Fruit fly (Drosophila melanogaster): ENCODE measurements around the gene CG45099.

CG45099 gene

dm6 chr3R:22046723-22047122 lies 12.6 kb upstream of the CG45099 start:
- no peak for TF ChIP-seq Hnf4 (GFP tag; optimal IDR thresholded peaks at IDR 0.05)
- no peak for TF ChIP-seq psq (GFP tag; optimal IDR thresholded peaks at IDR 0.05)
- no peak for TF ChIP-seq CG32264 (GFP tag; optimal IDR thresholded peaks at IDR 0.05)
- no peak for TF ChIP-seq Sp1 (GFP tag; optimal IDR thresholded peaks at IDR 0.05)
- no peak for TF ChIP-seq Vsx2 (GFP tag; optimal IDR thresholded peaks at IDR 0.05; ENCODE audit: partially characterized antibody)
- TF ChIP-seq Rel (GFP tag; optimal IDR thresholded peaks at IDR 0.05), result no peak
- TF ChIP-seq Rel (tag; optimal IDR thresholded peaks at IDR 0.05), result no peak
- no peak for TF ChIP-seq woc (GFP tag; optimal IDR thresholded peaks at IDR 0.05)
- no peak for TF ChIP-seq brk (GFP tag; optimal IDR thresholded peaks at IDR 0.05)
- no peak for TF ChIP-seq usp (GFP tag; optimal IDR thresholded peaks at IDR 0.05)
- no peak for TF ChIP-seq dl (GFP tag; optimal IDR thresholded peaks at IDR 0.05; ENCODE audit: insufficient read depth in 1 of 2, partially characterized antibody in 2 of 2)
- no peak for TF ChIP-seq Dif (GFP tag; optimal IDR thresholded peaks at IDR 0.05; ENCODE audit: partially characterized antibody)
- TF ChIP-seq rgr (GFP tag; optimal IDR thresholded peaks at IDR 0.05), result no peak
- no peak for TF ChIP-seq Mio (GFP tag; optimal IDR thresholded peaks at IDR 0.05)
- TF ChIP-seq HLH106 (tag; optimal IDR thresholded peaks at IDR 0.05), result no peak
- no peak for TF ChIP-seq ey (GFP tag; optimal IDR thresholded peaks at IDR 0.05)
- no peak for TF ChIP-seq lola (GFP tag; optimal IDR thresholded peaks at IDR 0.05)
- no peak for TF ChIP-seq Abd-B (GFP tag; optimal IDR thresholded peaks at IDR 0.05)
- TF ChIP-seq N (GFP tag; optimal IDR thresholded peaks at IDR 0.05), result no peak
- TF ChIP-seq sv (GFP tag; optimal IDR thresholded peaks at IDR 0.05), result no peak

DNA sequence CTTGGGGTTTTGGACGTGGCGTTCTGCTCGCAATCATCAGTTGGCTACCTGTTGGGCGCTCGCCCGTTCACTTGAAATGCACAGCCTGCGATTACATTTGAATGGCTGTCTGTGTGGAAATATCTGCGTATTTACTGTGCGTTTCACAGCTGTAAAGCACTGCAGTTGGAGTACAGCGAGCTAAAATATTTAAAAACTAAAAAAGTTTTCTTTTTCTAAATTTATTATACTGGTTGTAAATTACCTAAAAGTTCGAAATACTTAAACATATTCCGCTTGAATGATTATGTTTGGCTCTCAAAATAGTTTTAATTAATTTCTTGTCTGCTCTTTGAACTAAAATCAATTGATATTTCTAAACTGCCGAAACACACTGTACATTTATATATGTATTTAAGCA lies 12.1 kb upstream of the CG45099 start:
- TF ChIP-seq Abd-B (GFP tag; optimal IDR thresholded peaks at IDR 0.05), result no peak
- TF ChIP-seq ey (GFP tag; optimal IDR thresholded peaks at IDR 0.05), result peak; percentile 11
- no peak for TF ChIP-seq dl (GFP tag; optimal IDR thresholded peaks at IDR 0.05; ENCODE audit: insufficient read depth in 1 of 2, partially characterized antibody in 2 of 2)
- TF ChIP-seq HLH106 (tag; optimal IDR thresholded peaks at IDR 0.05), result peak; percentile 24
- TF ChIP-seq fru (GFP tag; optimal IDR thresholded peaks at IDR 0.05), result peak; percentile 31
- TF ChIP-seq tai (GFP tag; optimal IDR thresholded peaks at IDR 0.05), result no peak
- peak; percentile 27 for TF ChIP-seq OdsH (GFP tag; optimal IDR thresholded peaks at IDR 0.05)
- TF ChIP-seq Rel (GFP tag; optimal IDR thresholded peaks at IDR 0.05), result no peak
- no peak for TF ChIP-seq Rel (tag; optimal IDR thresholded peaks at IDR 0.05)
- TF ChIP-seq jim (GFP tag; optimal IDR thresholded peaks at IDR 0.05), result no peak
- peak; percentile 0 for TF ChIP-seq h (GFP tag; optimal IDR thresholded peaks at IDR 0.05)
- no peak for TF ChIP-seq lola (GFP tag; optimal IDR thresholded peaks at IDR 0.05)

- TF ChIP-seq Mio (GFP tag; optimal IDR thresholded peaks at IDR 0.05) (no peak), Sp1 (GFP tag; optimal IDR thresholded peaks at IDR 0.05) (no peak), sv (GFP tag; optimal IDR thresholded peaks at IDR 0.05) (no peak), tai (GFP tag; optimal IDR thresholded peaks at IDR 0.05) (no peak)
Measured at dm6 chr3R:22044443-22044970, 10.4 kb upstream of the CG45099 start.

- TF ChIP-seq OdsH (GFP tag; optimal IDR thresholded peaks at IDR 0.05), result no peak
- TF ChIP-seq sv (GFP tag; optimal IDR thresholded peaks at IDR 0.05), result no peak
- TF ChIP-seq Dfd (GFP tag; optimal IDR thresholded peaks at IDR 0.05), result no peak
- TF ChIP-seq sage (GFP tag; optimal IDR thresholded peaks at IDR 0.05), result peak; percentile 61
- TF ChIP-seq tai (GFP tag; optimal IDR thresholded peaks at IDR 0.05), result peak; percentile 66
- TF ChIP-seq CrebA (GFP tag; optimal IDR thresholded peaks at IDR 0.05; ENCODE audit: borderline replicate concordance), result no peak
- no peak for TF ChIP-seq ey (GFP tag; optimal IDR thresholded peaks at IDR 0.05)
- TF ChIP-seq rgr (GFP tag; optimal IDR thresholded peaks at IDR 0.05), result peak; percentile 21
- no peak for TF ChIP-seq dsf (GFP tag; optimal IDR thresholded peaks at IDR 0.05; ENCODE audit: borderline replicate concordance)
- TF ChIP-seq Dif (GFP tag; optimal IDR thresholded peaks at IDR 0.05; ENCODE audit: partially characterized antibody), result peak; percentile 56
- no peak for TF ChIP-seq Vsx2 (GFP tag; optimal IDR thresholded peaks at IDR 0.05; ENCODE audit: partially characterized antibody)
- peak; percentile 31 for TF ChIP-seq Hr83 (GFP tag; optimal IDR thresholded peaks at IDR 0.05; ENCODE audit: poor library complexity, severe bottlenecking)
- TF ChIP-seq Jra (GFP tag; optimal IDR thresholded peaks at IDR 0.05), result peak; percentile 59
- TF ChIP-seq CG32264 (GFP tag; optimal IDR thresholded peaks at IDR 0.05), result no peak
- TF ChIP-seq CG9705 (GFP tag; optimal IDR thresholded peaks at IDR 0.05), result no peak
- no peak for TF ChIP-seq pan (optimal IDR thresholded peaks at IDR 0.05)
- no peak for TF ChIP-seq lola (GFP tag; optimal IDR thresholded peaks at IDR 0.05)
- TF ChIP-seq Hnf4 (GFP tag; optimal IDR thresholded peaks at IDR 0.05), result peak; percentile 41
- no peak for TF ChIP-seq brk (GFP tag; optimal IDR thresholded peaks at IDR 0.05)
- TF ChIP-seq foxo (GFP tag; optimal IDR thresholded peaks at IDR 0.05), result peak in 1 of 2 experiments; percentile 10
- no peak for TF ChIP-seq Abd-B (GFP tag; optimal IDR thresholded peaks at IDR 0.05)
- TF ChIP-seq HLH106 (tag; optimal IDR thresholded peaks at IDR 0.05), result no peak
- TF ChIP-seq dl (GFP tag; optimal IDR thresholded peaks at IDR 0.05; ENCODE audit: insufficient read depth in 1 of 2, partially characterized antibody in 2 of 2), result peak; percentile 51 to 57
- TF ChIP-seq Hr78 (GFP tag; optimal IDR thresholded peaks at IDR 0.05), result no peak
- TF ChIP-seq Sp1 (GFP tag; optimal IDR thresholded peaks at IDR 0.05), result no peak
- TF ChIP-seq dmrt93B (GFP tag; optimal IDR thresholded peaks at IDR 0.05), result no peak
- TF ChIP-seq Mio (GFP tag; optimal IDR thresholded peaks at IDR 0.05), result no peak
- peak; percentile 3 for TF ChIP-seq br (GFP tag; optimal IDR thresholded peaks at IDR 0.05)
- TF ChIP-seq GATAd (GFP tag; optimal IDR thresholded peaks at IDR 0.05), result no peak
- no peak for TF ChIP-seq N (GFP tag; optimal IDR thresholded peaks at IDR 0.05)
- TF ChIP-seq h (GFP tag; optimal IDR thresholded peaks at IDR 0.05), result peak; percentile 43
- TF ChIP-seq usp (GFP tag; optimal IDR thresholded peaks at IDR 0.05), result no peak
- TF ChIP-seq psq (GFP tag; optimal IDR thresholded peaks at IDR 0.05), result peak; percentile 99
- peak; percentile 15 for TF ChIP-seq woc (GFP tag; optimal IDR thresholded peaks at IDR 0.05)
- TF ChIP-seq jim (GFP tag; optimal IDR thresholded peaks at IDR 0.05), result peak; percentile 83
Measured at dm6 chr3R:22043748-22044402, 9.8 kb upstream of the CG45099 start.
